Fruit fly (Drosophila melanogaster): ENCODE measurements around the gene tal-1A.

tal-1A gene

dm6 chr3R:13799567-13800429, 13.1 kb upstream of the tal-1A start (continued):
- TF ChIP-seq sna (GFP tag; IDR thresholded peaks at IDR 0.05; ENCODE audit: partially characterized antibody) (no peak), CG5180 (GFP tag; optimal IDR thresholded peaks at IDR 0.05) (no peak), CG4820 (GFP tag; optimal IDR thresholded peaks at IDR 0.05) (no peak), sc (optimal IDR thresholded peaks at IDR 0.05) (no peak), sc (GFP tag; optimal IDR thresholded peaks at IDR 0.05) (no peak), CG11247 (GFP tag; IDR thresholded peaks at IDR 0.05) (no peak), CG9817 (tag; optimal IDR thresholded peaks at IDR 0.05) (no peak), dm (GFP tag; optimal IDR thresholded peaks at IDR 0.05) (no peak), CG1832 (GFP tag; optimal IDR thresholded peaks at IDR 0.05) (no peak), tll (GFP tag; optimal IDR thresholded peaks at IDR 0.05) (no peak), CG14965 (GFP tag; optimal IDR thresholded peaks at IDR 0.05; ENCODE audit: borderline replicate concordance) (no peak), slou (GFP tag; optimal IDR thresholded peaks at IDR 0.05) (no peak), sob (GFP tag; IDR thresholded peaks at IDR 0.05) (no peak), CG12071 (GFP tag; optimal IDR thresholded peaks at IDR 0.05) (no peak), nmo (GFP tag; optimal IDR thresholded peaks at IDR 0.05) (peak; percentile 37), CG3163 (GFP tag; optimal IDR thresholded peaks at IDR 0.05) (no peak), ash1 (GFP tag; optimal IDR thresholded peaks at IDR 0.05) (no peak), CG15073 (GFP tag; optimal IDR thresholded peaks at IDR 0.05) (no peak), ftz-f1 (GFP tag; optimal IDR thresholded peaks at IDR 0.05) (no peak), mam (GFP tag; optimal IDR thresholded peaks at IDR 0.05) (no peak), Lim3 (GFP tag; IDR thresholded peaks at IDR 0.05) (no peak), br (optimal IDR thresholded peaks at IDR 0.05) (no peak), pum (GFP tag; optimal IDR thresholded peaks at IDR 0.05) (no peak), unc-4 (GFP tag; IDR thresholded peaks at IDR 0.05; ENCODE audit: partially characterized antibody) (0 out of 2 replicates have a peak, but pooled peaks have one; percentile 17), Jarid2 (GFP tag; optimal IDR thresholded peaks at IDR 0.05) (no peak), psq (GFP tag; optimal IDR thresholded peaks at IDR 0.05) (no peak), sqz (GFP tag; optimal IDR thresholded peaks at IDR 0.05) (peak; percentile 76), Oaz (GFP tag; IDR thresholded peaks at IDR 0.05) (no peak), CG31441 (GFP tag; IDR thresholded peaks at IDR 0.05) (peak; percentile 66), fu2 (GFP tag; optimal IDR thresholded peaks at IDR 0.05) (no peak), HmgD (GFP tag; optimal IDR thresholded peaks at IDR 0.05) (no peak), Tbp (GFP tag; optimal IDR thresholded peaks at IDR 0.05) (no peak), CG8944 (GFP tag; optimal IDR thresholded peaks at IDR 0.05) (no peak), crc (GFP tag; optimal IDR thresholded peaks at IDR 0.05) (no peak), Sin3A (optimal IDR thresholded peaks at IDR 0.05) (no peak), schlank (tag; optimal IDR thresholded peaks at IDR 0.05) (no peak), CG4328 (GFP tag; optimal IDR thresholded peaks at IDR 0.05) (no peak), cato (GFP tag; optimal IDR thresholded peaks at IDR 0.05; ENCODE audit: borderline replicate concordance) (no peak), CG6254 (GFP tag; optimal IDR thresholded peaks at IDR 0.05) (no peak), ato (GFP tag; IDR thresholded peaks at IDR 0.05; ENCODE audit: partially characterized antibody) (no peak), CG12299 (tag; optimal IDR thresholded peaks at IDR 0.05) (no peak), Rfx (GFP tag; IDR thresholded peaks at IDR 0.05) (no peak), her (GFP tag; optimal IDR thresholded peaks at IDR 0.05) (no peak), odd (GFP tag; optimal IDR thresholded peaks at IDR 0.05) (peak; percentile 1), Antp (GFP tag; optimal IDR thresholded peaks at IDR 0.05) (no peak), CG8290 (GFP tag; optimal IDR thresholded peaks at IDR 0.05) (no peak), CG8290 (tag; optimal IDR thresholded peaks at IDR 0.05) (no peak), Max (GFP tag; optimal IDR thresholded peaks at IDR 0.05) (no peak), Mrtf (GFP tag; IDR thresholded peaks at IDR 0.05) (no peak), CG1529 (GFP tag; optimal IDR thresholded peaks at IDR 0.05) (no peak), CG1647 (GFP tag; optimal IDR thresholded peaks at IDR 0.05) (no peak)

All from whole organism, embryonic.